Fruit fly (Drosophila melanogaster): ENCODE results near the gene ome.

Gene ome

dm6 chr3L:14631964-14632758 lies 40.5 kb upstream of the ome start, which contains the start of the genes RecQ5 and dlp (continued):
- TF ChIP-seq CG17328 (GFP tag; IDR thresholded peaks at IDR 0.05) (peak; percentile 67), HmgD (GFP tag; optimal IDR thresholded peaks at IDR 0.05) (peak; percentile 46), CG12942 (GFP tag; optimal IDR thresholded peaks at IDR 0.05) (peak; percentile 75), pum (GFP tag; optimal IDR thresholded peaks at IDR 0.05) (peak; percentile 75), CG4404 (GFP tag; IDR thresholded peaks at IDR 0.05) (no peak), wdn (GFP tag; IDR thresholded peaks at IDR 0.05) (peak; percentile 53), HmgZ (tag; optimal IDR thresholded peaks at IDR 0.05) (peak; percentile 58), her (GFP tag; optimal IDR thresholded peaks at IDR 0.05) (peak; percentile 53), Ets65A (GFP tag) (peak; percentile 92), schlank (tag; optimal IDR thresholded peaks at IDR 0.05) (no peak), CG1647 (GFP tag; optimal IDR thresholded peaks at IDR 0.05) (no peak), Aef1 (GFP tag; IDR thresholded peaks at IDR 0.05) (peak; percentile 80), CG15011 (GFP tag; optimal IDR thresholded peaks at IDR 0.05) (peak; percentile 51), prd (optimal IDR thresholded peaks at IDR 0.05) (no peak), prd (GFP tag; IDR thresholded peaks at IDR 0.05) (peak; percentile 12; the same call in 1 of the 3 replicates), CG2120 (GFP tag; optimal IDR thresholded peaks at IDR 0.05) (peak; percentile 83), bcd (GFP tag; optimal IDR thresholded peaks at IDR 0.05) (peak; percentile 58), lov (optimal IDR thresholded peaks at IDR 0.05) (no peak), lov (GFP tag; IDR thresholded peaks at IDR 0.05) (peak; percentile 72; the same call in 1 of the 3 replicates), caup (GFP tag; optimal IDR thresholded peaks at IDR 0.05; ENCODE audit: severe bottlenecking) (peak; percentile 62), CG15073 (GFP tag; optimal IDR thresholded peaks at IDR 0.05) (no peak), mirr (GFP tag; optimal IDR thresholded peaks at IDR 0.05) (peak; percentile 50), twi (tag; optimal IDR thresholded peaks at IDR 0.05) (peak; percentile 54), Nf-YB (GFP tag; optimal IDR thresholded peaks at IDR 0.05) (peak; percentile 68), Med (GFP tag) (peak; percentile 94), ftz-f1 (GFP tag; optimal IDR thresholded peaks at IDR 0.05) (peak; percentile 11), unpg (GFP tag; optimal IDR thresholded peaks at IDR 0.05) (peak; percentile 63), CG1792 (GFP tag; optimal IDR thresholded peaks at IDR 0.05) (peak; percentile 50), CG10209 (GFP tag; optimal IDR thresholded peaks at IDR 0.05) (peak; percentile 81), usp (GFP tag; optimal IDR thresholded peaks at IDR 0.05) (no peak), CG15514 (GFP tag; optimal IDR thresholded peaks at IDR 0.05) (peak; percentile 55), btn (GFP tag; optimal IDR thresholded peaks at IDR 0.05) (peak; percentile 16), slp2 (GFP tag; optimal IDR thresholded peaks at IDR 0.05) (peak; percentile 18), CG10321 (GFP tag; IDR thresholded peaks at IDR 0.05) (no peak; the same call in 1 of the 2 replicates), gce (GFP tag; IDR thresholded peaks at IDR 0.05) (peak; percentile 9; the same call in 1 of the 3 replicates), ato (GFP tag; IDR thresholded peaks at IDR 0.05; ENCODE audit: partially characterized antibody) (peak; percentile 91), Ravus (GFP tag; IDR thresholded peaks at IDR 0.05) (peak; percentile 39; the same call in 1 of the 2 replicates), dati (GFP tag; IDR thresholded peaks at IDR 0.05) (no peak), Bgb (GFP tag; IDR thresholded peaks at IDR 0.05; ENCODE audit: partially characterized antibody) (peak; percentile 97), CG18599 (GFP tag; optimal IDR thresholded peaks at IDR 0.05) (peak; percentile 76), CG10565 (GFP tag; optimal IDR thresholded peaks at IDR 0.05) (no peak), CG32767 (GFP tag; IDR thresholded peaks at IDR 0.05) (peak; percentile 69; the same call in 1 of the 2 replicates), scrt (GFP tag; optimal IDR thresholded peaks at IDR 0.05) (peak; percentile 51), E2f1 (GFP tag; IDR thresholded peaks at IDR 0.05) (peak; percentile 56), al (GFP tag; IDR thresholded peaks at IDR 0.05) (peak; percentile 38), run (tag; optimal IDR thresholded peaks at IDR 0.05) (peak; percentile 57), kay (GFP tag; optimal IDR thresholded peaks at IDR 0.05) (peak; percentile 72), CG10654 (GFP tag; optimal IDR thresholded peaks at IDR 0.05) (peak; percentile 71), ken (GFP tag; IDR thresholded peaks at IDR 0.05) (peak; percentile 81), CG31365 (tag; optimal IDR thresholded peaks at IDR 0.05) (peak; percentile 79)

All from whole organism, embryonic.